Worm (Caenorhabditis elegans) whole organism, L4 larva: ENCODE data around the gene F56C9.6.

Experiments used
- F37D6.2 ChIP-seq: sonication (generic microtip); optimal IDR thresholded peaks from 2 replicates; lab custom pipeline; 2016; ENCODE audit warnings: mild to moderate bottlenecking, missing genetic modification characterization, missing compliant biosample characterization
- F49E8.2 ChIP-seq: sonication (generic microtip); optimal IDR thresholded peaks from 2 replicates; lab custom pipeline; 2016; ENCODE audit warnings: missing compliant biosample characterization, mild to moderate bottlenecking, missing genetic modification characterization, borderline replicate concordance
- Y105C5A.15 ChIP-seq: fragments of 200-800 bp; sonication (Bioruptor generic); IDR thresholded peaks from 2 replicates; pipeline ENCODE4 v1.3.6; 2022; ENCODE audit warnings: missing genetic modification characterization, missing compliant biosample characterization
- Y75B8A.6 ChIP-seq: fragments of 200-800 bp; sonication (Bioruptor generic); IDR thresholded peaks from 2 replicates; pipeline ENCODE4 v1.3.6; 2022; ENCODE audit warnings: missing genetic modification reagents, missing genetic modification characterization, missing compliant biosample characterization
- ZK337.2 ChIP-seq: fragments of 200-800 bp; sonication (Bioruptor generic); IDR thresholded peaks from 2 replicates; pipeline ENCODE4 v1.3.6; 2022; ENCODE audit warnings: missing genetic modification reagents, missing genetic modification characterization, missing compliant biosample characterization
- ZK546.5 ChIP-seq, 2 experiments: sonication (generic microtip); optimal IDR thresholded peaks; 2 replicates each; lab custom pipeline; 2017; ENCODE audit warnings: missing biosample characterization in 2 of 2, missing genetic modification characterization in 2 of 2
- aly-2 ChIP-seq: sonication (generic microtip); optimal IDR thresholded peaks from 2 replicates; lab custom pipeline; 2018; ENCODE audit warnings: missing biosample characterization, missing genetic modification characterization
- ama-1 ChIP-seq: fragments of 150-350 bp; optimal IDR thresholded peaks from 2 replicates; lab custom pipeline; 2014; ENCODE audit warnings: inconsistent platforms, mixed read lengths
- arid-1 ChIP-seq: fragments of 200-800 bp; sonication (Bioruptor generic); conservative IDR thresholded peaks from 2 replicates; pipeline ENCODE4 v1.3.6; 2022; ENCODE audit warnings: missing genetic modification reagents, missing genetic modification characterization, missing compliant biosample characterization
- attf-4 ChIP-seq: sonication (generic microtip); optimal IDR thresholded peaks from 3 replicates; lab custom pipeline; 2017; ENCODE audit warnings: missing biosample characterization, missing genetic modification characterization
- ceh-28 ChIP-seq: fragments of 150-350 bp; optimal IDR thresholded peaks from 2 replicates; lab custom pipeline; 2014; ENCODE audit warnings: missing biosample characterization, missing genetic modification reagents, missing genetic modification characterization
- cey-2 ChIP-seq: sonication (generic microtip); optimal IDR thresholded peaks from 3 replicates; lab custom pipeline; 2017; ENCODE audit warnings: missing genetic modification characterization, mild to moderate bottlenecking, missing compliant biosample characterization, antibody characterized with exemption, borderline replicate concordance; ENCODE audit not compliant: insufficient read depth
- daf-8 ChIP-seq: fragments of 200-800 bp; sonication (Bioruptor generic); IDR thresholded peaks from 2 replicates; pipeline ENCODE4 v1.3.6; 2022; ENCODE audit warnings: missing genetic modification characterization, missing compliant biosample characterization
- dmd-9 ChIP-seq: fragments of 200-800 bp; sonication (Bioruptor generic); IDR thresholded peaks from 2 replicates; pipeline ENCODE4 v1.3.6; 2022; ENCODE audit warnings: missing genetic modification reagents, missing genetic modification characterization, missing compliant biosample characterization
- dpl-1 ChIP-seq: fragments of 150-350 bp; optimal IDR thresholded peaks from 2 replicates; lab custom pipeline; 2014; ENCODE audit warnings: missing biosample characterization, missing genetic modification reagents, missing genetic modification characterization
- dve-1 ChIP-seq: sonication (generic microtip); optimal IDR thresholded peaks from 2 replicates; lab custom pipeline; 2017; ENCODE audit warnings: antibody characterized with exemption, mild to moderate bottlenecking, missing genetic modification characterization, missing compliant biosample characterization; ENCODE audit not compliant: insufficient read depth
- egl-43 ChIP-seq: fragments of 200-800 bp; sonication (Bioruptor generic); IDR thresholded peaks from 2 replicates; pipeline ENCODE4 v1.3.6; 2022; ENCODE audit warnings: missing genetic modification reagents, missing genetic modification characterization, missing compliant biosample characterization
- fkh-10 ChIP-seq: fragments of 150-350 bp; optimal IDR thresholded peaks from 2 replicates; lab custom pipeline; 2014; ENCODE audit warnings: missing biosample characterization, missing genetic modification reagents, missing genetic modification characterization
- hif-1 ChIP-seq, 2 experiments: sonication (generic microtip); optimal IDR thresholded peaks; 2 replicates each; lab custom pipeline; 2016 to 2017; ENCODE audit warnings: missing compliant biosample characterization in 2 of 2, missing genetic modification characterization in 2 of 2, missing genetic modification reagents in 2 of 2, missing genotype in 2 of 2, mild to moderate bottlenecking in 1 of 2
- hlh-11 ChIP-seq: fragments of 200-800 bp; sonication (Bioruptor generic); optimal IDR thresholded peaks from 2 replicates; lab custom pipeline; 2018; ENCODE audit warnings: mild to moderate bottlenecking, missing genetic modification characterization, missing compliant biosample characterization
- hlh-30 ChIP-seq: sonication (generic microtip); optimal IDR thresholded peaks from 2 replicates; lab custom pipeline; 2017; ENCODE audit warnings: antibody characterized with exemption, mild to moderate bottlenecking, missing genetic modification characterization, missing compliant biosample characterization; ENCODE audit not compliant: insufficient read depth
- jun-1 ChIP-seq: fragments of 150-350 bp; optimal IDR thresholded peaks from 2 replicates; lab custom pipeline; 2014; ENCODE audit warnings: missing biosample characterization, missing genetic modification reagents, missing genetic modification characterization
- lin-29 ChIP-seq: fragments of 200-800 bp; sonication (Bioruptor generic); IDR thresholded peaks from 2 replicates; pipeline ENCODE4 v1.3.6; 2022; ENCODE audit warnings: missing genetic modification reagents, missing genetic modification characterization, missing compliant biosample characterization
- lin-38 ChIP-seq: fragments of 200-800 bp; sonication (Bioruptor generic); IDR thresholded peaks from 2 replicates; pipeline ENCODE4 v1.3.6; 2022; ENCODE audit warnings: missing genetic modification reagents, missing genetic modification characterization, missing compliant biosample characterization
- mdl-1 ChIP-seq, 2 experiments: fragments of 150-350 bp in 1 of 2; sonication (generic microtip) in 1 of 2; optimal IDR thresholded peaks; 2 replicates each; lab custom pipeline; 2014 to 2017; ENCODE audit warnings: missing biosample characterization in 2 of 2, missing genetic modification characterization in 2 of 2
- mdt-29 ChIP-seq: fragments of 200-800 bp; sonication (Bioruptor generic); IDR thresholded peaks from 2 replicates; pipeline ENCODE4 v1.3.6; 2022; ENCODE audit warnings: missing genetic modification reagents, missing genetic modification characterization, missing compliant biosample characterization
- mep-1 ChIP-seq: fragments of 150-350 bp; sonication (generic microtip); optimal IDR thresholded peaks from 3 replicates; lab custom pipeline; 2014; ENCODE audit warnings: missing biosample characterization, missing genetic modification characterization
- mes-2 ChIP-seq: sonication (generic microtip); optimal IDR thresholded peaks from 2 replicates; lab custom pipeline; 2016; ENCODE audit warnings: missing genotype, mild to moderate bottlenecking, missing genetic modification characterization, missing compliant biosample characterization; ENCODE audit not compliant: poor library complexity, severe bottlenecking
- nhr-10 ChIP-seq: fragments of 150-350 bp; optimal IDR thresholded peaks from 2 replicates; lab custom pipeline; 2014; ENCODE audit warnings: missing biosample characterization, missing genetic modification characterization
- nhr-102 ChIP-seq: sonication (generic microtip); optimal IDR thresholded peaks from 2 replicates; lab custom pipeline; 2016; ENCODE audit warnings: mild to moderate bottlenecking, missing genetic modification characterization, moderate library complexity, missing compliant biosample characterization
- nhr-11 ChIP-seq: fragments of 150-350 bp; optimal IDR thresholded peaks from 2 replicates; lab custom pipeline; 2014; ENCODE audit warnings: missing biosample characterization, missing genetic modification characterization
- nhr-42 ChIP-seq: fragments of 200-800 bp; sonication (Bioruptor generic); IDR thresholded peaks from 2 replicates; pipeline ENCODE4 v1.3.6; 2022; ENCODE audit warnings: missing genetic modification characterization, missing compliant biosample characterization
- nhr-48 ChIP-seq: sonication (generic microtip); optimal IDR thresholded peaks from 2 replicates; lab custom pipeline; 2016; ENCODE audit warnings: mild to moderate bottlenecking, missing genetic modification characterization, missing compliant biosample characterization
- nhr-6 ChIP-seq: fragments of 150-350 bp; optimal IDR thresholded peaks from 2 replicates; lab custom pipeline; 2014; ENCODE audit warnings: missing biosample characterization, missing genetic modification characterization
- pha-4 ChIP-seq, 2 experiments: fragments of 150-350 bp in 1 of 2; fragments of 200-800 bp in 1 of 2; sonication (Bioruptor generic) in 1 of 2; IDR thresholded peaks in 1 of 2; optimal IDR thresholded peaks in 1 of 2; 2 replicates each; pipeline versions ENCODE4 v1.3.6 to Lab custom; 2014 to 2022; ENCODE audit warnings: missing genetic modification characterization in 2 of 2, missing genetic modification reagents in 2 of 2, missing biosample characterization in 1 of 2, missing compliant biosample characterization in 1 of 2
- php-3 ChIP-seq: fragments of 200-800 bp; sonication (Bioruptor generic); IDR thresholded peaks from 2 replicates; pipeline ENCODE4 v1.3.6; 2022; ENCODE audit warnings: missing genetic modification reagents, missing genetic modification characterization, missing compliant biosample characterization
- rbr-2 ChIP-seq: sonication (generic microtip); optimal IDR thresholded peaks from 2 replicates; lab custom pipeline; 2016; ENCODE audit warnings: missing genotype, missing genetic modification characterization, missing compliant biosample characterization
- saeg-2 ChIP-seq: fragments of 200-800 bp; sonication (Bioruptor generic); IDR thresholded peaks from 2 replicates; pipeline ENCODE4 v1.3.6; 2022; ENCODE audit warnings: missing genetic modification reagents, missing genetic modification characterization, missing compliant biosample characterization
- set-16 ChIP-seq: fragments of 200-800 bp; sonication (Bioruptor generic); IDR thresholded peaks from 2 replicates; pipeline ENCODE4 v1.3.6; 2022; ENCODE audit warnings: missing genetic modification reagents, missing genetic modification characterization, missing compliant biosample characterization
- skn-1 ChIP-seq: fragments of 150-350 bp; optimal IDR thresholded peaks from 2 replicates; lab custom pipeline; 2014; ENCODE audit warnings: missing biosample characterization, missing genetic modification characterization
- snpc-1.2 ChIP-seq: fragments of 200-800 bp; sonication (Bioruptor generic); IDR thresholded peaks from 2 replicates; pipeline ENCODE4 v1.3.6; 2022; ENCODE audit warnings: missing genetic modification reagents, missing genetic modification characterization, missing compliant biosample characterization
- spr-3 ChIP-seq: fragments of 200-800 bp; sonication (Bioruptor generic); optimal IDR thresholded peaks from 2 replicates; lab custom pipeline; 2018; ENCODE audit warnings: mild to moderate bottlenecking, missing genetic modification characterization, missing compliant biosample characterization
- tra-1 ChIP-seq: fragments of 200-800 bp; sonication (Bioruptor generic); IDR thresholded peaks from 2 replicates; pipeline ENCODE4 v1.3.6; 2022; ENCODE audit warnings: missing genetic modification reagents, missing genetic modification characterization, missing compliant biosample characterization
- unc-130 ChIP-seq: sonication (generic microtip); optimal IDR thresholded peaks from 2 replicates; lab custom pipeline; 2016; ENCODE audit warnings: missing genetic modification reagents, missing genetic modification characterization, missing compliant biosample characterization
- unc-62 ChIP-seq, 3 experiments: fragments of 150-350 bp in 1 of 3; sonication (generic microtip); optimal IDR thresholded peaks in 2 of 3; peaks in 1 of 3; 1 replicate in 1 of 3; 2 replicates in 2 of 3; lab custom pipeline; 2014 to 2017; ENCODE audit warnings: missing biosample characterization in 3 of 3, missing genetic modification characterization in 3 of 3, missing genetic modification reagents in 3 of 3, missing genotype in 1 of 3
- vab-7 ChIP-seq: fragments of 200-800 bp; sonication (Bioruptor generic); IDR thresholded peaks from 2 replicates; pipeline ENCODE4 v1.3.6; 2022; ENCODE audit warnings: missing genetic modification reagents, missing genetic modification characterization, missing compliant biosample characterization
- ztf-7 ChIP-seq: fragments of 150-350 bp; optimal IDR thresholded peaks from 2 replicates; lab custom pipeline; 2014; ENCODE audit warnings: missing biosample characterization, missing genetic modification characterization

Gene F56C9.6

ce11 chrIII:7331671-7332070, 21.1 kb upstream of the F56C9.6 start:
- TF ChIP-seq unc-62 (GFP tag; optimal IDR thresholded peaks at IDR 0.05 in 1 of 2; lab: Kevin White, UChicago): peak in 1 of 2 experiments; percentile 87
- TF ChIP-seq unc-62 (tag; optimal IDR thresholded peaks at IDR 0.05; lab: Kevin White, UChicago): no peak
- TF ChIP-seq ZK337.2 (GFP tag; lab: Robert Waterston, UW): no peak

- TF ChIP-seq pha-4 (GFP tag; IDR thresholded peaks at IDR 0.05; lab: Robert Waterston, UW) (peak; percentile 58), pha-4 (tag; optimal IDR thresholded peaks at IDR 0.05; lab: Kevin White, UChicago) (no peak), set-16 (GFP tag; lab: Robert Waterston, UW) (no peak), nhr-48 (tag; lab: Kevin White, UChicago) (no peak), ZK337.2 (GFP tag; lab: Robert Waterston, UW) (no peak), arid-1 (no peak), skn-1 (tag; lab: Kevin White, UChicago) (no peak), dmd-9 (no peak), saeg-2 (GFP tag; lab: Robert Waterston, UW) (no peak), php-3 (GFP tag; lab: Robert Waterston, UW) (0 out of 2 replicates have a peak, but pooled peaks have one; percentile 16), jun-1 (tag; lab: Kevin White, UChicago) (no peak), dpl-1 (GFP tag; lab: Kevin White, UChicago) (no peak), lin-29 (GFP tag; lab: Robert Waterston, UW) (no peak), mdl-1 (tag; optimal IDR thresholded peaks at IDR 0.05; lab: Kevin White, UChicago) (no peak), Y105C5A.15 (GFP tag; lab: Robert Waterston, UW) (no peak), ZK546.5 (tag; optimal IDR thresholded peaks at IDR 0.05; lab: Kevin White, UChicago) (no peak), daf-8 (GFP tag; lab: Robert Waterston, UW) (no peak), hlh-11 (tag; lab: Kevin White, UChicago) (no peak), mep-1 (no peak), mes-2 (tag; lab: Kevin White, UChicago) (peak; percentile 13), spr-3 (GFP tag; lab: Kevin White, UChicago) (no peak), hif-1 (tag; optimal IDR thresholded peaks at IDR 0.05; lab: Kevin White, UChicago) (peak in 1 of 2 experiments; percentile 5), F37D6.2 (tag; lab: Kevin White, UChicago) (no peak), egl-43 (GFP tag; lab: Robert Waterston, UW) (no peak), rbr-2 (no peak), tra-1 (GFP tag; lab: Robert Waterston, UW) (peak; percentile 20; the same call in 1 of the 2 replicates), nhr-42 (GFP tag; lab: Robert Waterston, UW) (no peak), snpc-1.2 (GFP tag; lab: Robert Waterston, UW) (no peak), fkh-10 (GFP tag; lab: Kevin White, UChicago) (no peak), Y75B8A.6 (GFP tag; lab: Robert Waterston, UW) (no peak), lin-38 (GFP tag; lab: Robert Waterston, UW) (0 out of 2 replicates have a peak, but pooled peaks have one; percentile 20), vab-7 (GFP tag; lab: Robert Waterston, UW) (peak; percentile 6; the same call in 1 of the 2 replicates), ceh-28 (tag; lab: Kevin White, UChicago) (no peak), attf-4 (tag; lab: Kevin White, UChicago) (no peak), nhr-10 (no peak), dve-1 (tag; lab: Kevin White, UChicago) (peak; percentile 1), ztf-7 (tag; lab: Kevin White, UChicago) (no peak), nhr-102 (peak; percentile 39), unc-130 (GFP tag; lab: Kevin White, UChicago) (no peak), ama-1 (lab: Kevin White, UChicago) (no peak), nhr-11 (tag; lab: Kevin White, UChicago) (no peak), F49E8.2 (tag; lab: Kevin White, UChicago) (no peak), aly-2 (no peak), cey-2 (tag; lab: Kevin White, UChicago) (no peak), mdt-29 (GFP tag; lab: Robert Waterston, UW) (no peak), nhr-6 (tag; lab: Kevin White, UChicago) (no peak), hlh-30 (tag; lab: Kevin White, UChicago) (no peak)
Observed at ce11 chrIII:7329155-7329732, 18.7 kb upstream of the F56C9.6 start, which contains the start of gene lab-2. Gene lab-2, minus strand, starts transcription at chrIII:7329607.
